Fruit fly (Drosophila melanogaster): ENCODE data around the gene CG34107.

- no peak for TF ChIP-seq psq (optimal IDR thresholded peaks at IDR 0.05)
- TF ChIP-seq ttk (optimal IDR thresholded peaks at IDR 0.05): no peak
- TF ChIP-seq Myc (optimal IDR thresholded peaks at IDR 0.05): no peak
- no peak for TF ChIP-seq Sin3A (optimal IDR thresholded peaks at IDR 0.05)
- no peak for TF ChIP-seq insv (optimal IDR thresholded peaks at IDR 0.05)
Measured at dm6 chr3R:10272695-10273094, 48.0 kb downstream of the CG34107 start.

Data from Kc167 (cell line).